Worm (Caenorhabditis elegans) whole organism, L4 larva: Measurements from ENCODE around the gene ecps-1.

Experiments
- Y105C5A.15 ChIP-seq: fragments of 200-800 bp; sonication (Bioruptor generic); IDR thresholded peaks from 2 replicates; pipeline ENCODE4 v1.3.6; 2022; ENCODE audit warnings: missing genetic modification characterization, missing compliant biosample characterization
- Y5F2A.4 ChIP-seq: fragments of 200-800 bp; sonication (Bioruptor generic); optimal IDR thresholded peaks from 2 replicates; lab custom pipeline; 2018; ENCODE audit warnings: mild to moderate bottlenecking, missing genetic modification characterization, missing compliant biosample characterization
- Y75B8A.6 ChIP-seq: fragments of 200-800 bp; sonication (Bioruptor generic); IDR thresholded peaks from 2 replicates; pipeline ENCODE4 v1.3.6; 2022; ENCODE audit warnings: missing genetic modification reagents, missing genetic modification characterization, missing compliant biosample characterization
- ZK546.5 ChIP-seq, 2 experiments: sonication (generic microtip); optimal IDR thresholded peaks; 2 replicates each; lab custom pipeline; 2017; ENCODE audit warnings: missing biosample characterization in 2 of 2, missing genetic modification characterization in 2 of 2
- aha-1 ChIP-seq: fragments of 150-350 bp; peaks from one replicate; lab custom pipeline; 2014; ENCODE audit warnings: missing biosample characterization, missing genetic modification characterization
- ama-1 ChIP-seq: fragments of 150-350 bp; optimal IDR thresholded peaks from 2 replicates; lab custom pipeline; 2014; ENCODE audit warnings: inconsistent platforms, mixed read lengths
- attf-4 ChIP-seq: sonication (generic microtip); optimal IDR thresholded peaks from 3 replicates; lab custom pipeline; 2017; ENCODE audit warnings: missing biosample characterization, missing genetic modification characterization
- ceh-28 ChIP-seq: fragments of 150-350 bp; optimal IDR thresholded peaks from 2 replicates; lab custom pipeline; 2014; ENCODE audit warnings: missing biosample characterization, missing genetic modification reagents, missing genetic modification characterization
- ceh-82 ChIP-seq: sonication (generic microtip); optimal IDR thresholded peaks from 2 replicates; lab custom pipeline; 2017; ENCODE audit warnings: missing biosample characterization, missing genetic modification characterization
- cey-2 ChIP-seq: sonication (generic microtip); optimal IDR thresholded peaks from 3 replicates; lab custom pipeline; 2017; ENCODE audit warnings: missing genetic modification characterization, mild to moderate bottlenecking, missing compliant biosample characterization, antibody characterized with exemption, borderline replicate concordance; ENCODE audit not compliant: insufficient read depth
- ctbp-1 ChIP-seq: fragments of 200-800 bp; sonication (Bioruptor generic); IDR thresholded peaks from 2 replicates; pipeline ENCODE4 v1.3.6; 2022; ENCODE audit warnings: missing genetic modification reagents, missing genetic modification characterization, missing compliant biosample characterization
- daf-16 ChIP-seq, 3 experiments: sonication (generic microtip); optimal IDR thresholded peaks; 2 replicates each; lab custom pipeline; 2016 to 2017; ENCODE audit warnings: missing genetic modification characterization in 3 of 3, missing genetic modification reagents in 3 of 3, mild to moderate bottlenecking in 2 of 3, missing compliant biosample characterization in 2 of 3, missing biosample characterization in 1 of 3, moderate library complexity in 1 of 3
- dmd-6 ChIP-seq: fragments of 200-800 bp; sonication (Bioruptor generic); IDR thresholded peaks from 2 replicates; pipeline ENCODE4 v1.3.6; 2022; ENCODE audit warnings: missing genetic modification reagents, missing genetic modification characterization, missing compliant biosample characterization
- dve-1 ChIP-seq: sonication (generic microtip); optimal IDR thresholded peaks from 2 replicates; lab custom pipeline; 2017; ENCODE audit warnings: antibody characterized with exemption, mild to moderate bottlenecking, missing genetic modification characterization, missing compliant biosample characterization; ENCODE audit not compliant: insufficient read depth
- egl-27 ChIP-seq: sonication (generic microtip); optimal IDR thresholded peaks from 3 replicates; lab custom pipeline; 2017; ENCODE audit warnings: missing biosample characterization, missing genetic modification reagents, missing genetic modification characterization
- fos-1 ChIP-seq: fragments of 150-350 bp; optimal IDR thresholded peaks from 2 replicates; lab custom pipeline; 2014; ENCODE audit warnings: missing biosample characterization, missing genetic modification characterization
- hif-1 ChIP-seq, 2 experiments: sonication (generic microtip); optimal IDR thresholded peaks; 2 replicates each; lab custom pipeline; 2016 to 2017; ENCODE audit warnings: missing compliant biosample characterization in 2 of 2, missing genetic modification characterization in 2 of 2, missing genetic modification reagents in 2 of 2, missing genotype in 2 of 2, mild to moderate bottlenecking in 1 of 2
- hlh-11 ChIP-seq: fragments of 200-800 bp; sonication (Bioruptor generic); optimal IDR thresholded peaks from 2 replicates; lab custom pipeline; 2018; ENCODE audit warnings: mild to moderate bottlenecking, missing genetic modification characterization, missing compliant biosample characterization
- hlh-30 ChIP-seq: sonication (generic microtip); optimal IDR thresholded peaks from 2 replicates; lab custom pipeline; 2017; ENCODE audit warnings: antibody characterized with exemption, mild to moderate bottlenecking, missing genetic modification characterization, missing compliant biosample characterization; ENCODE audit not compliant: insufficient read depth
- hmg-1.1 ChIP-seq: fragments of 200-800 bp; sonication (Bioruptor generic); IDR thresholded peaks from 2 replicates; pipeline ENCODE4 v1.3.6; 2022; ENCODE audit warnings: missing genetic modification reagents, missing genetic modification characterization, missing compliant biosample characterization
- jun-1 ChIP-seq: fragments of 150-350 bp; optimal IDR thresholded peaks from 2 replicates; lab custom pipeline; 2014; ENCODE audit warnings: missing biosample characterization, missing genetic modification reagents, missing genetic modification characterization
- lin-15B ChIP-seq: fragments of 150-350 bp; sonication (generic microtip); optimal IDR thresholded peaks from 3 replicates; lab custom pipeline; 2014; ENCODE audit warnings: missing biosample characterization, missing genetic modification characterization
- lsy-2 ChIP-seq, 2 experiments: fragments of 150-350 bp in 1 of 2; sonication (generic microtip) in 1 of 2; optimal IDR thresholded peaks; 2 replicates each; lab custom pipeline; 2014 to 2017; ENCODE audit warnings: missing biosample characterization in 2 of 2, missing genetic modification characterization in 2 of 2
- madf-5 ChIP-seq, 2 experiments: fragments of 200-800 bp; sonication (Bioruptor generic); IDR thresholded peaks; 2 replicates each; pipeline ENCODE4 v1.3.6; 2022; ENCODE audit warnings: missing compliant biosample characterization in 2 of 2, missing genetic modification characterization in 2 of 2
- mes-2 ChIP-seq: sonication (generic microtip); optimal IDR thresholded peaks from 2 replicates; lab custom pipeline; 2016; ENCODE audit warnings: missing genotype, mild to moderate bottlenecking, missing genetic modification characterization, missing compliant biosample characterization; ENCODE audit not compliant: poor library complexity, severe bottlenecking
- mxl-3 ChIP-seq: fragments of 200-800 bp; sonication (Bioruptor generic); optimal IDR thresholded peaks from 2 replicates; lab custom pipeline; 2018; ENCODE audit warnings: mild to moderate bottlenecking, missing genetic modification characterization, missing compliant biosample characterization
- nhr-237 ChIP-seq: sonication (generic microtip); optimal IDR thresholded peaks from 2 replicates; lab custom pipeline; 2017; ENCODE audit warnings: missing biosample characterization, missing genetic modification characterization
- nhr-28 ChIP-seq: fragments of 150-350 bp; optimal IDR thresholded peaks from 2 replicates; lab custom pipeline; 2014; ENCODE audit warnings: missing biosample characterization, missing genetic modification characterization
- nhr-48 ChIP-seq: sonication (generic microtip); optimal IDR thresholded peaks from 2 replicates; lab custom pipeline; 2016; ENCODE audit warnings: mild to moderate bottlenecking, missing genetic modification characterization, missing compliant biosample characterization
- nhr-76 ChIP-seq: fragments of 150-350 bp; optimal IDR thresholded peaks from 2 replicates; lab custom pipeline; 2014; ENCODE audit warnings: missing biosample characterization, missing genetic modification characterization
- pqm-1 ChIP-seq: sonication (generic microtip); optimal IDR thresholded peaks from 2 replicates; lab custom pipeline; 2017; ENCODE audit warnings: missing biosample characterization, missing genetic modification characterization
- snpc-4 ChIP-seq: fragments of 150-350 bp; optimal IDR thresholded peaks from 2 replicates; lab custom pipeline; 2014; ENCODE audit warnings: missing biosample characterization, missing genetic modification characterization
- spr-1 ChIP-seq: sonication (generic microtip); optimal IDR thresholded peaks from 2 replicates; lab custom pipeline; 2016; ENCODE audit warnings: mild to moderate bottlenecking, missing genetic modification characterization, missing compliant biosample characterization
- spr-3 ChIP-seq: fragments of 200-800 bp; sonication (Bioruptor generic); optimal IDR thresholded peaks from 2 replicates; lab custom pipeline; 2018; ENCODE audit warnings: mild to moderate bottlenecking, missing genetic modification characterization, missing compliant biosample characterization
- tag-97 ChIP-seq: fragments of 200-800 bp; sonication (Bioruptor generic); IDR thresholded peaks from 2 replicates; pipeline ENCODE4 v1.3.6; 2022; ENCODE audit warnings: missing genetic modification characterization, missing compliant biosample characterization
- unc-130 ChIP-seq: sonication (generic microtip); optimal IDR thresholded peaks from 2 replicates; lab custom pipeline; 2016; ENCODE audit warnings: missing genetic modification reagents, missing genetic modification characterization, missing compliant biosample characterization
- unc-62 ChIP-seq, 3 experiments: fragments of 150-350 bp in 1 of 3; sonication (generic microtip); optimal IDR thresholded peaks in 2 of 3; peaks in 1 of 3; 1 replicate in 1 of 3; 2 replicates in 2 of 3; lab custom pipeline; 2014 to 2017; ENCODE audit warnings: missing biosample characterization in 3 of 3, missing genetic modification characterization in 3 of 3, missing genetic modification reagents in 3 of 3, missing genotype in 1 of 3
- vab-7 ChIP-seq: fragments of 200-800 bp; sonication (Bioruptor generic); IDR thresholded peaks from 2 replicates; pipeline ENCODE4 v1.3.6; 2022; ENCODE audit warnings: missing genetic modification reagents, missing genetic modification characterization, missing compliant biosample characterization
- zag-1 ChIP-seq: fragments of 150-350 bp; optimal IDR thresholded peaks from 2 replicates; lab custom pipeline; 2014; ENCODE audit warnings: missing biosample characterization, missing genetic modification characterization
- zfp-2 ChIP-seq: sonication (generic microtip); optimal IDR thresholded peaks from 2 replicates; lab custom pipeline; 2016; ENCODE audit warnings: mild to moderate bottlenecking, missing genetic modification characterization, missing compliant biosample characterization
- ztf-11 ChIP-seq: fragments of 150-350 bp; optimal IDR thresholded peaks from 2 replicates; lab custom pipeline; 2014; ENCODE audit warnings: missing biosample characterization, missing genetic modification characterization

ecps-1 gene

DNA sequence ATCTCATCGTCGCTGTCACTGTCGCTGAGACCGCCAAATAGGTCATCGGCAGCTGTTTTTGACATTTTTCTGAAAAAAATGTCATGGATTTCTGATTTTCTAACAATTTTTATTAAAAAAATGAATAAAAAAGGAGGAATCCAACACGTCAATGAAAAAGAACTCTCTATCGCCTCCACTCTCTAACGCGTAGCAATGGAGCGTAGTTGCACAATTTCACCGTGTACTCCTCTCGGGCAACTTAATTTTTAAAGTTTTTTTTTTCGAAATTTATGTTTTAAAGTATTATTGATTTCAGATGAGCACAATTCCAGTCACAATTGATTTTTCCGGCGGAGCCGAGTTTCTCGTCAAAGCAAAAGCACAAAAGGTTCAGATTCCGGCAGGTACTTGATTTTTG, 44.8 kb upstream of the ecps-1 start, which contains the start of the genes taf-11.3 and urm-1 (continued):
- TF ChIP-seq hlh-30 (peak; percentile 30), hlh-11 (tag; lab: Kevin White, UChicago) (peak; percentile 38), mes-2 (peak; percentile 94), ceh-28 (no peak), vab-7 (GFP tag; lab: Robert Waterston, UW) (no peak), lsy-2 (tag; optimal IDR thresholded peaks at IDR 0.05; lab: Kevin White, UChicago) (peak in 1 of 2 experiments; percentile 93), Y75B8A.6 (GFP tag; lab: Robert Waterston, UW) (no peak), jun-1 (no peak), aha-1 (tag; lab: Kevin White, UChicago) (peak; percentile 50), hif-1 (tag; optimal IDR thresholded peaks at IDR 0.05; lab: Kevin White, UChicago) (peak in 1 of 2 experiments; percentile 24), unc-130 (peak; percentile 35), nhr-76 (no peak), lin-15B (tag; lab: Kevin White, UChicago) (peak; percentile 37), snpc-4 (no peak)

DNA sequence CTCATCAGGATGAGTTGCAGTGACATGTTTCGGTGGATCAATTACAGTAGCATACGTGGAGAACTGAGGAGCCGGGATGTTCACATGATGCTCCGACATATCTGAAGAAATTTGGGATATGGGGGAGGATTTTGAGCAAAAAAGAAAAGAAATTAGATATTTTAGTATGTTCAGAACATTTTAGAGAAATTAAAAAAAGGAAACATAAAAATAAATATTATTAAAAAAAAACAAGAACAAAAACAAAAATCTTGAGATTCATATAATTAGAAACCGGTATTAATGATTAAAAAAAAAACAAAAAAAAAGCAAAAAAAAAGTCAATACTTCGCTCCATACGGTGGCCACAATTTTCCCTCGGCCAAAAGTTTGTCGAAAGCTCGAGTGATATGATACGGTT, 43.4 kb upstream of the ecps-1 start, which contains the start of gene rab-33:
rab-33 (minus strand) TSS at position 101 of the 400 bp plus-strand sequence.
- TF ChIP-seq spr-1 (no peak), aha-1 (tag; lab: Kevin White, UChicago) (no peak), tag-97 (GFP tag; lab: Robert Waterston, UW) (no peak), zag-1 (tag; lab: Kevin White, UChicago) (no peak), nhr-237 (tag; lab: Kevin White, UChicago) (no peak), ceh-28 (no peak), ceh-82 (tag; lab: Kevin White, UChicago) (no peak), hmg-1.1 (GFP tag; lab: Robert Waterston, UW) (no peak), spr-3 (GFP tag; lab: Kevin White, UChicago) (no peak), fos-1 (tag; lab: Kevin White, UChicago) (no peak), attf-4 (tag; lab: Kevin White, UChicago) (no peak), zfp-2 (tag; lab: Kevin White, UChicago) (no peak)

DNA sequence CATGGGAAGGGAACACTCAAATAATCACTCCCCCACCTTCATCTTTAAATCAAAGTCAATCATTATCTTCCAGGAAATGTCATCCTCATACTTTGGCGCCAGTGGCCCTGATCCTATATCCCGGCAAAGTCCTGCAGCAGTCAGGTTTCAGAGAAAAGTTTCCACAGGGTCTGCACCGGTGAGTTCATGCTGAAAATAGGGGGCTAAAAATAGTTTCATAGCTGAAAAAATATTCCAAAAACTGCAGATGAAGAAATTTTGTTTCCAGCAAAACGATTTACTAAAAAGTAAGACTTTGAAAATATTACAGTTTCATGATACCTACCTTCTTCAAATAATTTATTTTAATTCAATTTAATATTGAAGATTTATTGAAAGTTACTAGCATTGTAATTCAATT, 27.7 kb upstream of the ecps-1 start, which contains the start of gene ptr-25:
ptr-25 (plus strand) TSS at position 73 of the 400 bp plus-strand sequence.
- TF ChIP-seq Y105C5A.15 (GFP tag; lab: Robert Waterston, UW) (no peak), unc-62 (GFP tag; optimal IDR thresholded peaks at IDR 0.05 in 1 of 2; lab: Kevin White, UChicago) (peak in 1 of 2 experiments; percentile 94), unc-62 (tag; optimal IDR thresholded peaks at IDR 0.05; lab: Kevin White, UChicago) (no peak)

DNA sequence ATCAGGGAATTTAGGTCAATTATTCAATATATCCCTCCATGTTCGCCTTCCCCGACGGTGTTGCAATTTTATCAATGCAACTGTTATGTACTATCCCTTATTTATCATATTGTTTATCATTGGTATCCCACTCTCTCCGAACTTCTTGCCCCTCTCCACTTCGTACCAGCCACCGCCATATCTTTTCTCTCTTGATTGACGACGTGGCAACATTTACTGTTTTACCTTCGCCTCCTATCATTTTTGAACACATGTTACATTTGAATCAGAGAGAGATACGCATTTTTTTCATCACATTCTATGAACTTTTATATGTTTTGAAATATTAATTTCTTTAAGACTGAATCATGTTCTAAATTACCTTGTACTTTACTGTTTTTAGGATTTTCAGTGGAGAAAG, 26.1 kb upstream of the ecps-1 start:
- TF ChIP-seq ama-1 (lab: Kevin White, UChicago) (no peak), nhr-28 (tag; lab: Kevin White, UChicago) (peak; percentile 34), mxl-3 (GFP tag; lab: Kevin White, UChicago) (peak; percentile 45)
- TF ChIP-seq, all 104 proteins: peak for 2

DNA sequence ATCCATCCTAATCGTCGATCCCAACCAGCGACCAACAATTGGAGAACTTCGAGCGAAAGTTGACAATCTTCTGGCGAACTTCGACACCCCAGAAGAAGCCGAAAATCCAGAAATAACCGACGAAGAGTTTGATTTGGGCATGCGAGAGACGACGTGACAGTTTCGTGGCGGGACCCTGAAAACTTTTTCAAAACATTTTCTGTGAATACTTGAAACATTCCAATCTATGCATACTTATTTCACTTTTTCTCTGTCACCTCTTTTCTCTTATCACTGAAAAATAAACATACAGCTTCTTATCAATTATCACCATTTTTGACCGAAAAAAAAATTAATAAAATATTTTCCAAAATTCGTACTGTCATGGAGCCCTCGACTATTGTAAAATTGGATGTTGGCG, 21.6 kb upstream of the ecps-1 start, which contains the start of gene D2045.8:
D2045.8 (plus strand) TSS at position 301 of the 400 bp plus-strand sequence.
- TF ChIP-seq hlh-11 (tag; lab: Kevin White, UChicago) (no peak), daf-16 (GFP tag; optimal IDR thresholded peaks at IDR 0.05; lab: Kevin White, UChicago) (no peak), daf-16 (tag; optimal IDR thresholded peaks at IDR 0.05; lab: Kevin White, UChicago) (peak; percentile 18)

DNA sequence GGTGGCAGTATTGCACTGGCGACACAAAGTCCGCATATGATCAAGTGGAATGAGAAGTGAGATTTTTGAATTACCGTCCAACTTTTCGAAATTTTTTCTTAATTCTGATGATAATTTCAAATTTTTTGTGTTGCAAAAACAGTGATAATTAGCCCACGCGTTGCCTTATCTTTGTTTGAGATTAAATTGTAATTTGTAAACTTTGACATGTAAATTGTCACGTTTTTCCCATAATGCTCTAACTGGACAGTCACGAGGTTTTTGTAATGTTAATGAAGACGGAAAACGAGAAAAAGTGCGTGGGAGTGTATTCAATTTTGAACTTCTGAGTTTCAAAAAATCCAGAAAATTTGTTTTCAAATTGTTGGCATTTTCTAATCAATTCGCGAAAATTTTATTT, 21.1 kb upstream of the ecps-1 start:
- TF ChIP-seq nhr-48 = no peak
- no peak for TF ChIP-seq cey-2 (tag; lab: Kevin White, UChicago)
- peak; percentile 11 for TF ChIP-seq hlh-11 (tag; lab: Kevin White, UChicago)
- TF ChIP-seq ztf-11 (tag; lab: Kevin White, UChicago) = no peak
- TF ChIP-seq Y5F2A.4 (GFP tag; lab: Kevin White, UChicago) = no peak
- 0 out of 2 replicates have a peak, but pooled peaks have one; percentile 25 for TF ChIP-seq dmd-6 (GFP tag; lab: Robert Waterston, UW)
- peak; percentile 12 for TF ChIP-seq hlh-30
- no peak for TF ChIP-seq egl-27 (tag; lab: Kevin White, UChicago)
- TF ChIP-seq ceh-28 = no peak
- TF ChIP-seq dve-1 (tag; lab: Kevin White, UChicago) = peak; percentile 64
- TF ChIP-seq ZK546.5 (tag; optimal IDR thresholded peaks at IDR 0.05; lab: Kevin White, UChicago) = no peak
- no peak for TF ChIP-seq ctbp-1
- TF ChIP-seq pqm-1 = no peak
- no peak for TF ChIP-seq daf-16 (GFP tag; optimal IDR thresholded peaks at IDR 0.05; lab: Kevin White, UChicago)
- TF ChIP-seq daf-16 (tag; optimal IDR thresholded peaks at IDR 0.05; lab: Kevin White, UChicago) = peak; percentile 29
- no peak for TF ChIP-seq vab-7 (GFP tag; lab: Robert Waterston, UW)
- no peak for TF ChIP-seq madf-5 (GFP tag; IDR thresholded peaks at IDR 0.05; lab: Robert Waterston, UW)
